Worm (Caenorhabditis elegans) whole organism, early embryonic: ENCODE data around the gene mes-6.

ENCODE experiments used
- B0310.2 ChIP-seq: sonication (generic microtip); optimal IDR thresholded peaks from 2 replicates; lab custom pipeline; 2016; ENCODE audit warnings: mild to moderate bottlenecking, missing genetic modification characterization, missing compliant biosample characterization
- F13C5.2 ChIP-seq: sonication (generic microtip); optimal IDR thresholded peaks from 2 replicates; lab custom pipeline; 2017; ENCODE audit warnings: mild to moderate bottlenecking, missing genetic modification characterization, inconsistent platforms, missing compliant biosample characterization
- aly-1 ChIP-seq: sonication (generic microtip); optimal IDR thresholded peaks from 2 replicates; lab custom pipeline; 2016; ENCODE audit warnings: missing genetic modification characterization, missing compliant biosample characterization
- ama-1 ChIP-seq: fragments of 150-350 bp; optimal IDR thresholded peaks from 2 replicates; lab custom pipeline; 2014
- ceh-13 ChIP-seq: fragments of 200-800 bp; sonication (Bioruptor generic); optimal IDR thresholded peaks from 2 replicates; lab custom pipeline; 2018; ENCODE audit warnings: mild to moderate bottlenecking, missing genetic modification characterization, missing compliant biosample characterization
- ceh-36 ChIP-seq: sonication (generic microtip); optimal IDR thresholded peaks from 2 replicates; lab custom pipeline; 2016; ENCODE audit warnings: missing genetic modification characterization, inconsistent platforms, missing compliant biosample characterization
- ets-7 ChIP-seq: sonication (generic microtip); optimal IDR thresholded peaks from 2 replicates; lab custom pipeline; 2016; ENCODE audit warnings: missing genotype, missing genetic modification characterization, missing compliant biosample characterization
- flt-1 ChIP-seq: fragments of 200-800 bp; sonication (Bioruptor generic); IDR thresholded peaks from 2 replicates; pipeline ENCODE4 v1.3.6; 2022; ENCODE audit warnings: missing genetic modification characterization, missing compliant biosample characterization
- hmbx-1 ChIP-seq: sonication (generic microtip); optimal IDR thresholded peaks from 2 replicates; lab custom pipeline; 2016; ENCODE audit warnings: mild to moderate bottlenecking, missing genetic modification characterization, missing compliant biosample characterization
- hmg-4 ChIP-seq: fragments of 200-800 bp; sonication (Bioruptor generic); optimal IDR thresholded peaks from 2 replicates; lab custom pipeline; 2018; ENCODE audit warnings: mild to moderate bottlenecking, missing genetic modification characterization, missing compliant biosample characterization
- hnd-1 ChIP-seq: sonication (generic microtip); optimal IDR thresholded peaks from 2 replicates; lab custom pipeline; 2016; ENCODE audit warnings: missing genetic modification characterization, missing compliant biosample characterization
- pes-1 ChIP-seq: fragments of 200-800 bp; sonication (Bioruptor generic); IDR thresholded peaks from 2 replicates; pipeline ENCODE4 v1.3.6; 2022; ENCODE audit warnings: missing genetic modification reagents, missing genetic modification characterization, missing compliant biosample characterization
- scrt-1 ChIP-seq: fragments of 200-800 bp; sonication (Bioruptor generic); IDR thresholded peaks from 2 replicates; pipeline ENCODE4 v1.3.6; 2022; ENCODE audit warnings: missing genetic modification characterization, missing compliant biosample characterization
- sea-1 ChIP-seq: fragments of 200-800 bp; sonication (Bioruptor generic); conservative IDR thresholded peaks from 2 replicates; pipeline ENCODE4 v1.3.6; 2022; ENCODE audit warnings: missing genetic modification characterization, missing compliant biosample characterization
- tbx-11 ChIP-seq: fragments of 200-800 bp; sonication (Bioruptor generic); IDR thresholded peaks from 2 replicates; pipeline ENCODE4 v1.3.6; 2022; ENCODE audit warnings: missing genetic modification characterization, missing compliant biosample characterization
- tbx-37 ChIP-seq: fragments of 200-800 bp; sonication (Bioruptor generic); conservative IDR thresholded peaks from 2 replicates; pipeline ENCODE4 v1.3.6; 2022; ENCODE audit warnings: missing genetic modification reagents, missing genetic modification characterization, missing compliant biosample characterization
- tra-4 ChIP-seq: sonication (generic microtip); optimal IDR thresholded peaks from 2 replicates; lab custom pipeline; 2017; ENCODE audit warnings: missing genetic modification characterization, missing compliant biosample characterization

mes-6 gene

ce11 chrIV:8526050-8526449 is 15.0 kb downstream of the mes-6 start:
- TF ChIP-seq flt-1 (GFP tag; lab: Robert Waterston, UW) = no peak
- TF ChIP-seq hmbx-1 (tag; lab: Kevin White, UChicago) = no peak
- no peak for TF ChIP-seq B0310.2 (tag; lab: Kevin White, UChicago)
- TF ChIP-seq aly-1 = no peak
- no peak for TF ChIP-seq ama-1 (lab: Kevin White, UChicago)
- no peak for TF ChIP-seq ets-7 (tag; lab: Kevin White, UChicago)

DNA sequence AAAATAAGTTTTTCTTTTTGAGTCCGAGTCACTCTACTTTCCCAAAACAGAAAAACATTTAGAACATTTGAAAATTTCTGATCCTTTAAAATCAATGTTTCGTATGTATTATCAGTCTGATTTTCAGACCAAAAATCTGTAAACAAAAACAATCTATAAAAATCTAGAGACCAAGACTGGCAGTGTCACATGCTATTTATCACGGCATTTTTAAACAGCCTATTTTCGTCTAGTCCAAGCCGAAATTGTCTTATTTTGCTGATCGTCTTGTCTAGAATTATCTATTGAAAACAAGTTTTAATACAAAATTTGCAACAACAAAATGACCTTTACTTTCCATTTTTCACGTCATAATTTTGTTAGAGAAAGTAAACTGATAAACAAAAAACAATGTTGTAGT is 15.5 kb downstream of the mes-6 start:
- no peak for TF ChIP-seq ets-7 (tag; lab: Kevin White, UChicago)
- TF ChIP-seq ceh-36 (tag; lab: Kevin White, UChicago) = no peak

DNA sequence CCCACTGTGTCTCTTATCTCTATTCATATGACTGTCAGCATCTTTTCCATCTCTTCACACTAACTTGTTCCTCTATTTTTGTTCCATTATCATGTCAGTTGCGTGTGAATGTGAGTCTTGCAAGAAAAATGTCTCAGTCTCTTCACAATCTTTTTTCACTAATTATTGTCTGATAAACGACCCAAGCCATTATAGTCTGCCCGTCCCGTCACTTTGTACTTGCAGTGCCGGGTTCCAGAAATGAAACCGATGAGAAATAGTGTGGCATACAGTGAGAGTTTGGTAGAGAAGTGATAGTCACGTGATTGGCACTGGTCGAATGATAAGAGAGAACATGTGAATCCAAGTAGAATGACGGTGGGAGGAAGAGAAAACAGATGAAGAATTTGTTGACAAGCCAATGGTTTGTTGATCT is 16.5 kb downstream of the mes-6 start:
- TF ChIP-seq aly-1 (no peak), ets-7 (tag; lab: Kevin White, UChicago) (no peak), ceh-13 (no peak), scrt-1 (GFP tag; lab: Robert Waterston, UW) (no peak), ama-1 (lab: Kevin White, UChicago) (no peak), hmbx-1 (tag; lab: Kevin White, UChicago) (no peak), F13C5.2 (tag; lab: Kevin White, UChicago) (no peak), B0310.2 (tag; lab: Kevin White, UChicago) (no peak), ceh-36 (tag; lab: Kevin White, UChicago) (no peak), pes-1 (GFP tag; lab: Robert Waterston, UW) (no peak), tbx-11 (GFP tag; lab: Robert Waterston, UW) (no peak), flt-1 (GFP tag; lab: Robert Waterston, UW) (no peak), hmg-4 (GFP tag; lab: Kevin White, UChicago) (no peak), hnd-1 (tag; lab: Kevin White, UChicago) (no peak), sea-1 (GFP tag; lab: Robert Waterston, UW) (no peak), tra-4 (tag; lab: Kevin White, UChicago) (no peak), tbx-37 (GFP tag; lab: Robert Waterston, UW) (no peak)

DNA sequence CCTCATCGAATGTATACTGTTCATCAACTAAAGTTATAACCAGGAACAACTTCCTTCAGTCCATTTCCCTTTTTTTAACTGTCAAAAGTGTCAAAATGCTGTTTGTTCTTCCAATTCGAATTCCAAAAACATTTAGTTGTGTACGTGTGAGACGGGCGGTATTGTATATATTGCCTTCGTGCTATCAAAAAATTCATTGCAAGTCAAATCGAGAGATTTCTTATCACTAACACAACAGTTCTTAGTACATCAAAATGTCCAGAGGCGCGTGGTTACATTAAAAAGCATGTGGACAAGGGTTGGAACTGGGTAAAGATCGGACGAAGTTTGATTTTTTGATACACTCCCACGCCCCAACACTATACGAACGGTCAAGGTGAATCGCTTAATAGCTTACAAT is 17.3 kb downstream of the mes-6 start:
- no peak for TF ChIP-seq hnd-1 (tag; lab: Kevin White, UChicago)
- no peak for TF ChIP-seq tbx-11 (GFP tag; lab: Robert Waterston, UW)
- no peak for TF ChIP-seq B0310.2 (tag; lab: Kevin White, UChicago)
- no peak for TF ChIP-seq F13C5.2 (tag; lab: Kevin White, UChicago)
- no peak for TF ChIP-seq tbx-37 (GFP tag; lab: Robert Waterston, UW)
- TF ChIP-seq hmg-4 (GFP tag; lab: Kevin White, UChicago) = no peak
- no peak for TF ChIP-seq ama-1 (lab: Kevin White, UChicago)
- TF ChIP-seq flt-1 (GFP tag; lab: Robert Waterston, UW) = no peak
- TF ChIP-seq tra-4 (tag; lab: Kevin White, UChicago) = no peak
- no peak for TF ChIP-seq aly-1
- no peak for TF ChIP-seq pes-1 (GFP tag; lab: Robert Waterston, UW)
- no peak for TF ChIP-seq hmbx-1 (tag; lab: Kevin White, UChicago)
- TF ChIP-seq sea-1 (GFP tag; lab: Robert Waterston, UW) = no peak
- TF ChIP-seq ceh-36 (tag; lab: Kevin White, UChicago) = no peak
- no peak for TF ChIP-seq ceh-13

ce11 chrIV:8529039-8529438 is 18.0 kb downstream of the mes-6 start:
- TF ChIP-seq sea-1 (GFP tag; lab: Robert Waterston, UW) (no peak), aly-1 (no peak), tbx-11 (GFP tag; lab: Robert Waterston, UW) (no peak), flt-1 (GFP tag; lab: Robert Waterston, UW) (no peak), pes-1 (GFP tag; lab: Robert Waterston, UW) (no peak), ceh-13 (no peak), hnd-1 (tag; lab: Kevin White, UChicago) (no peak), ceh-36 (tag; lab: Kevin White, UChicago) (no peak)

DNA sequence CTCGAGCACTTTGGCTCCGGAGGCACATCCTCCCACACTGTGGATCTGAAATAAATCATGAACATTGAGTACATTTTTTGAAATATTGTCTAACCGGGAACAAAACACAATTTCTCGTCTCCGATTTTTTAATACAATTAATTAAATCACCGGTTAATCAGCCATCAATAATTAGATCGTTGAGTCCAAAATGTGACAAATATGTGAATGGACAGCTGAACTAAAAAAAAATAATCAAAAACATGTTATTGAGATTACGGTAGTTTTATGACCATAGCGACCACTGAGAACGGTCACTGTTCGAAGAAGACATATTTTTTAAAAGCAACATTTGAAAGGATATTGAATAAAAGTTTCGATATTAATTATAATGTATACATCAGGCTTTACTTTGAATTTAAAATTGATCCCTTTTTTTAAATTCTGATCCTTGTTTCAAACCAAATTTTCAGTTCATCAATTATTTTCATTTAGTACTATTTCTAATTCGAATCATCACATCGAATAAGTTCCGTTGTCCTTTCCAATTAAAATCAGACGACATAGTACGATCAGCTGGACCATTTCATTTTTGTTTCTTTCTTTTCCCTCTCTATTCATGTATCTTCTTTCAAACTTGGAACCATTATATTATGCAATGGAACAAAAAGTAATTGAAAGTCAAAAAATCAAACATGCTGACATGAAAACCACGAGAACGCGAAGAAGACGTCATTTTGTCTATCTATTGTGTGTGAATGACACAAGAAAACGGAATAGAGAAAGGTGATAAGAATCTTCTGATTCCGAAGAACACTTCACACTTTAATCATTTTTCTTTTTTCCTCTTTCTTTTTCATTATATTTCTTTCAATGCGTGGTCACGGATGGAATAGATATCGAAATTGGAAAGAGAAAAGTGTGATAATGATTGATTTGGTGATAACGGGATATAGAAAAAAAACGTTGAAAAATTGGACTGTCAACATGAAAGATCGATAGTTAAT is 19.3 kb downstream of the mes-6 start:
- TF ChIP-seq F13C5.2 (tag; lab: Kevin White, UChicago) (no peak), flt-1 (GFP tag; lab: Robert Waterston, UW) (no peak), tbx-37 (GFP tag; lab: Robert Waterston, UW) (no peak), hmg-4 (GFP tag; lab: Kevin White, UChicago) (no peak), ceh-36 (tag; lab: Kevin White, UChicago) (no peak), scrt-1 (GFP tag; lab: Robert Waterston, UW) (no peak), B0310.2 (tag; lab: Kevin White, UChicago) (no peak), sea-1 (GFP tag; lab: Robert Waterston, UW) (no peak)

ce11 chrIV:8532024-8532423 is 20.9 kb downstream of the mes-6 start:
- TF ChIP-seq F13C5.2 (tag; lab: Kevin White, UChicago) (no peak), ceh-13 (no peak), hnd-1 (tag; lab: Kevin White, UChicago) (no peak), pes-1 (GFP tag; lab: Robert Waterston, UW) (no peak), flt-1 (GFP tag; lab: Robert Waterston, UW) (no peak), ama-1 (lab: Kevin White, UChicago) (no peak), sea-1 (GFP tag; lab: Robert Waterston, UW) (no peak), hmg-4 (GFP tag; lab: Kevin White, UChicago) (no peak), ets-7 (tag; lab: Kevin White, UChicago) (no peak), tbx-11 (GFP tag; lab: Robert Waterston, UW) (no peak), aly-1 (no peak), scrt-1 (GFP tag; lab: Robert Waterston, UW) (no peak), B0310.2 (tag; lab: Kevin White, UChicago) (no peak), tra-4 (tag; lab: Kevin White, UChicago) (no peak), ceh-36 (tag; lab: Kevin White, UChicago) (no peak), tbx-37 (GFP tag; lab: Robert Waterston, UW) (no peak)
